ENCODE assay signal across 6 worm cellular contexts in the genomic region with DNA sequence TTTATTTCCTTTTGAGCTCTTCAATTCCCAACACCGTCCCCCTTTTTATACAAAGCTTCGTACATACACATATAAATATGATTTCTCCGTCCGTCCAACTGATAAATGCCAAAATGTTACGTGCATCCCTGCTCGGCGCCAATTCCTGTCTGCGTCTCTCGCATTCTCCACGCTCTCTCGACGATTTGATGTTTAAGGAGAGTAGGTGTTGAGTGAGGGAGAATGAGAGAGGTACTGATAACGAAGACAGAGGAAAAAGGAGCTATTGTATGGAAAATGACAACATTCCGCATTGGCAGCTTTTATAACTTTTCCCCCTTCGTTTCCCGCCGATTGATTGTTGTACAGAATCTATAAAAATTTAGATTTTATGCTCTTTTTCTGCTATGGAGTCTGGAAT.
A peak's percentile ranks its signal among the peaks of the same experiment; 100 is the strongest.
TF ChIP-seq lines count a peak whose summit lies in the region.

No protein-coding gene starts in this region.

TF ChIP-seq in whole organism, L1 larva, 84 proteins besides CTCF, POLR2A, EP300 and RAD21:
- TF ChIP-seq lin-35 (GFP tag; optimal IDR thresholded peaks at IDR 0.05; lab: Kevin White, UChicago) (peak in 1 of 2 experiments; percentile 54), pqm-1 (tag; optimal IDR thresholded peaks at IDR 0.05; lab: Kevin White, UChicago) (peak; percentile 65), snu-23 (GFP tag; optimal IDR thresholded peaks at IDR 0.05; lab: Kevin White, UChicago) (no peak), nhr-77 (tag; optimal IDR thresholded peaks at IDR 0.05; lab: Kevin White, UChicago) (no peak), jun-1 (tag; optimal IDR thresholded peaks at IDR 0.05; lab: Kevin White, UChicago) (peak; percentile 39), nhr-85 (tag; lab: Kevin White, UChicago) (no peak), nhr-20 (tag; optimal IDR thresholded peaks at IDR 0.05; lab: Kevin White, UChicago) (peak; percentile 25), elt-2 (tag; optimal IDR thresholded peaks at IDR 0.05; lab: Kevin White, UChicago) (peak; percentile 84), nhr-71 (tag; optimal IDR thresholded peaks at IDR 0.05; lab: Kevin White, UChicago) (peak; percentile 5), nhr-90 (tag; optimal IDR thresholded peaks at IDR 0.05; lab: Kevin White, UChicago; ENCODE audit: poor library complexity) (peak; percentile 22), mdl-1 (tag; optimal IDR thresholded peaks at IDR 0.05; lab: Kevin White, UChicago) (peak in 1 of 2 experiments; percentile 2)

TF ChIP-seq in whole organism, L2 larva, 48 proteins besides CTCF, POLR2A, EP300 and RAD21 (continues in another document):
- TF ChIP-seq C34F6.9 (tag; optimal IDR thresholded peaks at IDR 0.05; lab: Kevin White, UChicago), result no peak
- no peak for TF ChIP-seq nhr-25 (tag; optimal IDR thresholded peaks at IDR 0.05; lab: Kevin White, UChicago)
- TF ChIP-seq aly-2 (tag; optimal IDR thresholded peaks at IDR 0.05; lab: Kevin White, UChicago), result no peak
- TF ChIP-seq sma-3 (GFP tag; optimal IDR thresholded peaks at IDR 0.05; lab: Kevin White, UChicago), result peak; percentile 33
- TF ChIP-seq dmd-4 (tag; optimal IDR thresholded peaks at IDR 0.05; lab: Kevin White, UChicago), result no peak
- TF ChIP-seq ceh-16 (tag; optimal IDR thresholded peaks at IDR 0.05; lab: Kevin White, UChicago), result no peak
- TF ChIP-seq ztf-11 (tag; optimal IDR thresholded peaks at IDR 0.05; lab: Kevin White, UChicago), result no peak
- no peak for TF ChIP-seq nhr-6 (tag; optimal IDR thresholded peaks at IDR 0.05; lab: Kevin White, UChicago)
- no peak for TF ChIP-seq blmp-1 (tag; optimal IDR thresholded peaks at IDR 0.05; lab: Kevin White, UChicago; ENCODE audit: insufficient read depth)
- peak; percentile 45 for TF ChIP-seq crh-2 (tag; optimal IDR thresholded peaks at IDR 0.05; lab: Kevin White, UChicago)
- no peak for TF ChIP-seq mab-5 (tag; optimal IDR thresholded peaks at IDR 0.05; lab: Kevin White, UChicago)
- peak; percentile 22 for TF ChIP-seq gmeb-1 (tag; optimal IDR thresholded peaks at IDR 0.05; lab: Kevin White, UChicago)
- no peak for TF ChIP-seq elt-1 (tag; optimal IDR thresholded peaks at IDR 0.05; lab: Kevin White, UChicago)
- TF ChIP-seq fos-1 (tag; optimal IDR thresholded peaks at IDR 0.05; lab: Kevin White, UChicago), result peak; percentile 93
- no peak for TF ChIP-seq mdl-1 (tag; optimal IDR thresholded peaks at IDR 0.05; lab: Kevin White, UChicago)
- no peak for TF ChIP-seq peb-1 (tag; optimal IDR thresholded peaks at IDR 0.05; lab: Kevin White, UChicago)

TF ChIP-seq in whole organism, L3 larva, 47 proteins besides CTCF, POLR2A, EP300 and RAD21:
- peak; percentile 95 for TF ChIP-seq elt-2 (tag; optimal IDR thresholded peaks at IDR 0.05; lab: Kevin White, UChicago)
- no peak for TF ChIP-seq ceh-9 (tag; optimal IDR thresholded peaks at IDR 0.05; lab: Kevin White, UChicago)
- TF ChIP-seq snpc-4 (tag; optimal IDR thresholded peaks at IDR 0.05; lab: Kevin White, UChicago), result peak; percentile 12
- peak; percentile 96 for TF ChIP-seq pqm-1 (tag; optimal IDR thresholded peaks at IDR 0.05; lab: Kevin White, UChicago)
- TF ChIP-seq mml-1 (tag; optimal IDR thresholded peaks at IDR 0.05; lab: Kevin White, UChicago), result no peak
- peak; percentile 29 for TF ChIP-seq pha-4 (tag; optimal IDR thresholded peaks at IDR 0.05; lab: Kevin White, UChicago)
- peak; percentile 11 for TF ChIP-seq nfya-1 (tag; optimal IDR thresholded peaks at IDR 0.05; lab: Kevin White, UChicago; ENCODE audit: insufficient read depth)
- no peak for TF ChIP-seq hmg-11 (tag; optimal IDR thresholded peaks at IDR 0.05; lab: Kevin White, UChicago)

TF ChIP-seq in whole organism, L4 larva, 104 proteins besides CTCF, POLR2A, EP300 and RAD21 (continues in another document):
- no peak for TF ChIP-seq dmd-9 (GFP tag; IDR thresholded peaks at IDR 0.05; lab: Robert Waterston, UW)
- no peak; the same call in 1 of the 2 replicates for TF ChIP-seq lin-1 (GFP tag; IDR thresholded peaks at IDR 0.05; lab: Robert Waterston, UW)
- no peak for TF ChIP-seq F26F4.8 (GFP tag; conservative IDR thresholded peaks at IDR 0.05; lab: Robert Waterston, UW)
- TF ChIP-seq dmd-6 (GFP tag; IDR thresholded peaks at IDR 0.05; lab: Robert Waterston, UW), result peak; percentile 87; the same call in 1 of the 2 replicates
- TF ChIP-seq ceh-28 (tag; optimal IDR thresholded peaks at IDR 0.05; lab: Kevin White, UChicago), result no peak
- TF ChIP-seq tra-1 (GFP tag; IDR thresholded peaks at IDR 0.05; lab: Robert Waterston, UW), result no peak
- TF ChIP-seq T26A8.4 (GFP tag; IDR thresholded peaks at IDR 0.05; lab: Robert Waterston, UW), result no peak
- TF ChIP-seq dve-1 (tag; optimal IDR thresholded peaks at IDR 0.05; lab: Kevin White, UChicago; ENCODE audit: insufficient read depth), result peak; percentile 90
- no peak for TF ChIP-seq nhr-42 (GFP tag; IDR thresholded peaks at IDR 0.05; lab: Robert Waterston, UW)
- TF ChIP-seq nhr-102 (tag; optimal IDR thresholded peaks at IDR 0.05; lab: Kevin White, UChicago), result peak; percentile 25
- TF ChIP-seq nhr-41 (GFP tag; IDR thresholded peaks at IDR 0.05; lab: Robert Waterston, UW), result no peak
- no peak for TF ChIP-seq ceh-20 (GFP tag; IDR thresholded peaks at IDR 0.05; lab: Robert Waterston, UW)
- TF ChIP-seq unc-62 (GFP tag; optimal IDR thresholded peaks at IDR 0.05 in 1 of 2; lab: Kevin White, UChicago), result no peak
- no peak for TF ChIP-seq unc-62 (tag; optimal IDR thresholded peaks at IDR 0.05; lab: Kevin White, UChicago)
- no peak for TF ChIP-seq daf-16 (GFP tag; optimal IDR thresholded peaks at IDR 0.05; lab: Kevin White, UChicago)
- peak; percentile 91 for TF ChIP-seq daf-16 (tag; optimal IDR thresholded peaks at IDR 0.05; lab: Kevin White, UChicago)
- no peak for TF ChIP-seq madf-5 (GFP tag; IDR thresholded peaks at IDR 0.05; lab: Robert Waterston, UW)
- TF ChIP-seq tag-97 (GFP tag; IDR thresholded peaks at IDR 0.05; lab: Robert Waterston, UW), result no peak
- TF ChIP-seq hlh-11 (tag; optimal IDR thresholded peaks at IDR 0.05; lab: Kevin White, UChicago), result peak; percentile 87

TF ChIP-seq in whole organism, late embryonic, 69 proteins besides CTCF, POLR2A, EP300 and RAD21:
- TF ChIP-seq ceh-14 (tag; optimal IDR thresholded peaks at IDR 0.05; lab: Kevin White, UChicago) (no peak), tbx-7 (tag; optimal IDR thresholded peaks at IDR 0.05; lab: Kevin White, UChicago) (no peak), pros-1 (tag; optimal IDR thresholded peaks at IDR 0.05; lab: Kevin White, UChicago) (no peak), pqm-1 (tag; optimal IDR thresholded peaks at IDR 0.05; lab: Kevin White, UChicago) (peak; percentile 11), hlh-15 (tag; optimal IDR thresholded peaks at IDR 0.05; lab: Kevin White, UChicago) (no peak), elt-2 (tag; optimal IDR thresholded peaks at IDR 0.05; lab: Kevin White, UChicago) (peak; percentile 44), tbx-2 (tag; optimal IDR thresholded peaks at IDR 0.05; lab: Kevin White, UChicago) (no peak), pag-3 (tag; optimal IDR thresholded peaks at IDR 0.05; lab: Kevin White, UChicago; ENCODE audit: borderline replicate concordance) (no peak), K02D7.2 (tag; optimal IDR thresholded peaks at IDR 0.05; lab: Kevin White, UChicago) (no peak), che-1 (tag; optimal IDR thresholded peaks at IDR 0.05; lab: Kevin White, UChicago) (no peak)
TF ChIP-seq in whole organism, late embryonic: peak in this region for 2.

TF ChIP-seq in whole organism, young adult, 124 proteins besides CTCF, POLR2A, EP300 and RAD21 (continues in another document):
- TF ChIP-seq F57C9.4 (tag; optimal IDR thresholded peaks at IDR 0.05; lab: Kevin White, UChicago) (no peak), die-1 (tag; optimal IDR thresholded peaks at IDR 0.05; lab: Kevin White, UChicago) (no peak), zfh-2 (GFP tag; conservative IDR thresholded peaks at IDR 0.05; lab: Robert Waterston, UW) (no peak), athp-1 (tag; optimal IDR thresholded peaks at IDR 0.05; lab: Kevin White, UChicago) (no peak), madf-10 (tag; optimal IDR thresholded peaks at IDR 0.05; lab: Kevin White, UChicago) (peak; percentile 11), snpc-1.3 (tag; optimal IDR thresholded peaks at IDR 0.05; lab: Kevin White, UChicago; ENCODE audit: insufficient read depth) (no peak), F22D6.2 (tag; optimal IDR thresholded peaks at IDR 0.05; lab: Kevin White, UChicago) (no peak), bed-1 (GFP tag; IDR thresholded peaks at IDR 0.05; lab: Robert Waterston, UW) (no peak), let-526 (GFP tag; IDR thresholded peaks at IDR 0.05; lab: Robert Waterston, UW) (no peak), ceh-58 (GFP tag; IDR thresholded peaks at IDR 0.05; lab: Robert Waterston, UW) (no peak), attf-6 (GFP tag; IDR thresholded peaks at IDR 0.05; lab: Robert Waterston, UW) (no peak), cebp-1 (GFP tag; IDR thresholded peaks at IDR 0.05; lab: Robert Waterston, UW) (no peak), cebp-1 (tag; optimal IDR thresholded peaks at IDR 0.05; lab: Kevin White, UChicago) (peak; percentile 39), lin-40 (tag; optimal IDR thresholded peaks at IDR 0.05; lab: Kevin White, UChicago) (peak; percentile 10), akir-1 (GFP tag; optimal IDR thresholded peaks at IDR 0.05; lab: Kevin White, UChicago) (no peak), fkh-3 (tag; optimal IDR thresholded peaks at IDR 0.05; lab: Kevin White, UChicago) (no peak), lin-54 (GFP tag; optimal IDR thresholded peaks at IDR 0.05; lab: Kevin White, UChicago) (peak; percentile 10), F23B12.7 (tag; optimal IDR thresholded peaks at IDR 0.05; lab: Kevin White, UChicago; ENCODE audit: insufficient read depth) (no peak), ceh-40 (GFP tag; IDR thresholded peaks at IDR 0.05; lab: Robert Waterston, UW) (no peak), nhr-120 (GFP tag; IDR thresholded peaks at IDR 0.05; lab: Robert Waterston, UW) (no peak), C06A6.2 (GFP tag; conservative IDR thresholded peaks at IDR 0.05; lab: Robert Waterston, UW) (no peak), Y53F4B.3 (GFP tag; IDR thresholded peaks at IDR 0.05; lab: Robert Waterston, UW) (no peak), B0336.3 (GFP tag; IDR thresholded peaks at IDR 0.05; lab: Robert Waterston, UW) (no peak), somi-1 (GFP tag; optimal IDR thresholded peaks at IDR 0.05; lab: Kevin White, UChicago) (no peak), ztf-26 (tag; optimal IDR thresholded peaks at IDR 0.05; lab: Kevin White, UChicago) (no peak), ceh-27 (GFP tag; optimal IDR thresholded peaks at IDR 0.05; lab: Kevin White, UChicago) (no peak), ets-4 (GFP tag; optimal IDR thresholded peaks at IDR 0.05; lab: Kevin White, UChicago) (peak; percentile 76), nfya-2 (GFP tag; IDR thresholded peaks at IDR 0.05; lab: Robert Waterston, UW) (no peak), repo-1 (tag; optimal IDR thresholded peaks at IDR 0.05; lab: Kevin White, UChicago) (no peak), egl-44 (GFP tag; IDR thresholded peaks at IDR 0.05; lab: Robert Waterston, UW) (peak; percentile 58; the same call in 1 of the 2 replicates), ZK185.1 (tag; optimal IDR thresholded peaks at IDR 0.05; lab: Kevin White, UChicago; ENCODE audit: poor library complexity, severe bottlenecking) (peak; percentile 33), lsy-27 (tag; optimal IDR thresholded peaks at IDR 0.05; lab: Kevin White, UChicago; ENCODE audit: borderline replicate concordance, insufficient read depth) (no peak)
